Fruit fly (Drosophila melanogaster) whole organism, adult: ENCODE results near the gene nesd.

ENCODE experiments used
- CG7045 ChIP-seq: fragments of 200-800 bp; sonication (Bioruptor generic); optimal IDR thresholded peaks from 2 replicates; lab custom pipeline; 2017; ENCODE audit warnings: missing biosample characterization, mild to moderate bottlenecking, missing genetic modification characterization
- Hr96 ChIP-seq: fragments of 200-800 bp; sonication (Bioruptor generic); optimal IDR thresholded peaks from 2 replicates; lab custom pipeline; 2016; ENCODE audit warnings: missing biosample characterization, missing genetic modification characterization
- pad ChIP-seq: fragments of 200-800 bp; sonication (Bioruptor generic); optimal IDR thresholded peaks from 3 replicates; lab custom pipeline; 2017; ENCODE audit warnings: missing biosample characterization, missing genetic modification characterization, mild to moderate bottlenecking, moderate library complexity, missing genetic modification reagents

- peak; percentile 24 for TF ChIP-seq pad
- no peak for TF ChIP-seq Hr96 (GFP tag; lab: Kevin White, UChicago)
- TF ChIP-seq CG7045 (GFP tag; lab: Kevin White, UChicago): no peak
These were observed 3.4 kb downstream of the nesd start, which contains the start of the genes mRpS18B and Kua for dm6 chr2L:20097105-20097631.
